Fruit fly (Drosophila melanogaster) whole organism, embryonic: ENCODE measurements around the gene CG5160.
A peak's percentile ranks its signal among the peaks of the same experiment; 100 is the strongest.

Source experiments
- Bgb ChIP-seq: fragments of 200-800 bp; sonication (Bioruptor generic); IDR thresholded peaks from 2 replicates; pipeline ENCODE4 v1.3.6; 2022; ENCODE audit warnings: missing biosample characterization, missing genetic modification characterization; ENCODE audit not compliant: partially characterized antibody
- CG16779 ChIP-seq: fragments of 200-800 bp; sonication (Bioruptor generic); IDR thresholded peaks from 2 replicates; pipeline ENCODE4 v1.3.6; 2022; ENCODE audit warnings: missing biosample characterization, missing genetic modification characterization
- CG6813 ChIP-seq: fragments of 200-800 bp; sonication (Bioruptor generic); optimal IDR thresholded peaks from 2 replicates; lab custom pipeline; 2017; ENCODE audit warnings: missing biosample characterization, missing genetic modification characterization, mild to moderate bottlenecking, moderate library complexity, missing genetic modification reagents
- HLH3B ChIP-seq: fragments of 200-800 bp; sonication (Bioruptor generic); IDR thresholded peaks from 2 replicates; pipeline ENCODE4 v1.3.6; 2022; ENCODE audit warnings: missing biosample characterization, missing genetic modification characterization
- Sin3A ChIP-seq: fragments of >200 bp; optimal IDR thresholded peaks from 2 replicates; lab custom pipeline; 2018
- bbx ChIP-seq: fragments of 200-800 bp; sonication (Bioruptor generic); IDR thresholded peaks from 2 replicates; pipeline ENCODE4 v1.3.6; 2022; ENCODE audit warnings: missing biosample characterization, missing genetic modification characterization; ENCODE audit not compliant: partially characterized antibody
- odd ChIP-seq: fragments of 200-800 bp; sonication (Bioruptor generic); optimal IDR thresholded peaks from 2 replicates; lab custom pipeline; 2017; ENCODE audit warnings: missing biosample characterization, mild to moderate bottlenecking, missing genetic modification characterization

- no peak for TF ChIP-seq CG6813 (GFP tag; lab: Kevin White, UChicago)
- TF ChIP-seq odd (GFP tag; lab: Kevin White, UChicago) = no peak
- TF ChIP-seq Bgb (GFP tag; lab: Robert Waterston, UW) = no peak
- 0 out of 2 replicates have a peak, but pooled peaks have one; percentile 25 for TF ChIP-seq bbx
- TF ChIP-seq CG16779 (GFP tag; lab: Robert Waterston, UW) = no peak
- no peak for TF ChIP-seq HLH3B
- TF ChIP-seq Sin3A (lab: Kevin White, UChicago) = no peak
Measured at dm6 chr2L:7398528-7398927, at the start of gene CG5160.
